Worm (Caenorhabditis elegans) whole organism, L1 larva: ENCODE results near the gene ZK856.14.
A peak's percentile ranks its signal among the peaks of the same experiment; 100 is the strongest.

Source experiments
- F16B12.6 ChIP-seq: fragments of 150-350 bp; optimal IDR thresholded peaks from 2 replicates; lab custom pipeline; 2014; ENCODE audit warnings: missing biosample characterization, missing genetic modification characterization
- alr-1 ChIP-seq: fragments of 200-800 bp; sonication (Bioruptor generic); optimal IDR thresholded peaks from 2 replicates; lab custom pipeline; 2018; ENCODE audit warnings: borderline replicate concordance, mild to moderate bottlenecking, missing genetic modification characterization, missing compliant biosample characterization
- aly-2 ChIP-seq: fragments of 150-350 bp; optimal IDR thresholded peaks from 2 replicates; lab custom pipeline; 2014; ENCODE audit warnings: missing biosample characterization, missing genetic modification characterization
- ama-1 ChIP-seq: fragments of 150-350 bp; optimal IDR thresholded peaks from 2 replicates; lab custom pipeline; 2014
- blmp-1 ChIP-seq: fragments of 150-350 bp; optimal IDR thresholded peaks from 2 replicates; lab custom pipeline; 2014; ENCODE audit warnings: missing biosample characterization, missing genetic modification characterization
- ceh-63 ChIP-seq: fragments of 200-800 bp; sonication (Bioruptor generic); optimal IDR thresholded peaks from 2 replicates; lab custom pipeline; 2018; ENCODE audit warnings: mild to moderate bottlenecking, missing genetic modification characterization, missing compliant biosample characterization
- ceh-8 ChIP-seq: fragments of 200-800 bp; sonication (Bioruptor generic); optimal IDR thresholded peaks from 2 replicates; lab custom pipeline; 2018; ENCODE audit warnings: mild to moderate bottlenecking, missing genetic modification characterization, moderate library complexity, missing compliant biosample characterization
- ceh-88 ChIP-seq: fragments of 200-800 bp; sonication (Bioruptor generic); IDR thresholded peaks from 2 replicates; pipeline ENCODE4 v1.3.6; 2022; ENCODE audit warnings: missing genetic modification characterization, missing compliant biosample characterization
- ceh-90 ChIP-seq: sonication (generic microtip); optimal IDR thresholded peaks from 2 replicates; lab custom pipeline; 2016; ENCODE audit warnings: missing genetic modification characterization, missing compliant biosample characterization
- efl-1 ChIP-seq, 4 experiments: fragments of 150-350 bp; optimal IDR thresholded peaks in 3 of 4; peaks in 1 of 4; 1 replicate in 1 of 4; 2 replicates in 3 of 4; lab custom pipeline; 2014; ENCODE audit warnings: missing biosample characterization in 2 of 4, missing genetic modification characterization in 2 of 4, missing genetic modification reagents in 2 of 4
- elt-2 ChIP-seq: sonication (generic microtip); optimal IDR thresholded peaks from 2 replicates; lab custom pipeline; 2016; ENCODE audit warnings: missing genetic modification characterization, mild to moderate bottlenecking, inconsistent platforms, missing compliant biosample characterization, missing genetic modification reagents
- elt-3 ChIP-seq, 6 experiments: fragments of 150-350 bp in 1 of 6; sonication (generic microtip); optimal IDR thresholded peaks; 2 replicates each; lab custom pipeline; 2017 to 2018; ENCODE audit warnings: missing biosample characterization in 6 of 6, missing genetic modification characterization in 6 of 6, inconsistent platforms in 1 of 6
- fkh-10 ChIP-seq: sonication (generic microtip); optimal IDR thresholded peaks from 2 replicates; lab custom pipeline; 2017; ENCODE audit warnings: missing biosample characterization, missing genetic modification reagents, missing genetic modification characterization
- fos-1 ChIP-seq: fragments of 150-350 bp; optimal IDR thresholded peaks from 2 replicates; lab custom pipeline; 2014; ENCODE audit warnings: missing biosample characterization, missing genetic modification characterization
- hlh-17 ChIP-seq: fragments of 200-800 bp; sonication (Bioruptor generic); optimal IDR thresholded peaks from 2 replicates; lab custom pipeline; 2018; ENCODE audit warnings: missing genetic modification characterization, mild to moderate bottlenecking, missing compliant biosample characterization, moderate library complexity, borderline replicate concordance
- lin-13 ChIP-seq: fragments of 150-350 bp; optimal IDR thresholded peaks from 2 replicates; lab custom pipeline; 2014; ENCODE audit warnings: missing biosample characterization, missing genetic modification reagents, missing genetic modification characterization
- lin-14 ChIP-seq: fragments of 200-800 bp; sonication (Bioruptor generic); optimal IDR thresholded peaks from 2 replicates; lab custom pipeline; 2018; ENCODE audit warnings: mild to moderate bottlenecking, missing genetic modification characterization, moderate library complexity, missing compliant biosample characterization
- lin-15B ChIP-seq: fragments of 150-350 bp; sonication (generic microtip); optimal IDR thresholded peaks from 3 replicates; lab custom pipeline; 2014; ENCODE audit warnings: missing biosample characterization, missing genetic modification characterization
- lin-35 ChIP-seq, 2 experiments: fragments of 150-350 bp; optimal IDR thresholded peaks; 2 replicates each; lab custom pipeline; 2014; ENCODE audit warnings: missing biosample characterization in 2 of 2, missing genetic modification characterization in 2 of 2, missing genetic modification reagents in 2 of 2
- lin-39 ChIP-seq: fragments of 150-350 bp; optimal IDR thresholded peaks from 2 replicates; lab custom pipeline; 2014; ENCODE audit warnings: missing biosample characterization, missing genetic modification reagents, missing genetic modification characterization
- lir-3 ChIP-seq: sonication (generic microtip); optimal IDR thresholded peaks from 2 replicates; lab custom pipeline; 2016; ENCODE audit warnings: mild to moderate bottlenecking, missing genetic modification characterization, moderate library complexity, missing compliant biosample characterization; ENCODE audit not compliant: poor library complexity
- lsy-2 ChIP-seq, 2 experiments: fragments of 150-350 bp; optimal IDR thresholded peaks; 2 replicates each; lab custom pipeline; 2014; ENCODE audit warnings: missing biosample characterization in 2 of 2, missing genetic modification characterization in 2 of 2
- mdl-1 ChIP-seq, 2 experiments: fragments of 150-350 bp; optimal IDR thresholded peaks; 2 replicates each; lab custom pipeline; 2014 to 2017; ENCODE audit warnings: missing biosample characterization in 2 of 2, missing genetic modification characterization in 2 of 2, inconsistent platforms in 1 of 2
- mep-1 ChIP-seq: fragments of 150-350 bp; optimal IDR thresholded peaks from 2 replicates; lab custom pipeline; 2014; ENCODE audit warnings: missing biosample characterization, missing genetic modification characterization
- nhr-19 ChIP-seq: fragments of 200-800 bp; sonication (Bioruptor generic); conservative IDR thresholded peaks from 2 replicates; pipeline ENCODE4 v1.3.6; 2022; ENCODE audit warnings: missing genetic modification characterization, missing compliant biosample characterization
- nhr-20 ChIP-seq: sonication (generic microtip); optimal IDR thresholded peaks from 2 replicates; lab custom pipeline; 2016; ENCODE audit warnings: mild to moderate bottlenecking, missing genetic modification characterization, missing compliant biosample characterization
- nhr-237 ChIP-seq: fragments of 150-350 bp; optimal IDR thresholded peaks from 2 replicates; lab custom pipeline; 2014; ENCODE audit warnings: missing biosample characterization, missing genetic modification characterization
- nhr-71 ChIP-seq: sonication (generic microtip); optimal IDR thresholded peaks from 2 replicates; lab custom pipeline; 2016; ENCODE audit warnings: mild to moderate bottlenecking, missing genetic modification characterization, moderate library complexity, missing compliant biosample characterization
- nhr-77 ChIP-seq: fragments of 150-350 bp; optimal IDR thresholded peaks from 2 replicates; lab custom pipeline; 2014; ENCODE audit warnings: missing biosample characterization, missing genetic modification characterization
- pqm-1 ChIP-seq: sonication (generic microtip); optimal IDR thresholded peaks from 3 replicates; lab custom pipeline; 2017; ENCODE audit warnings: missing biosample characterization, missing genetic modification characterization
- snu-23 ChIP-seq: sonication (generic microtip); optimal IDR thresholded peaks from 2 replicates; lab custom pipeline; 2016; ENCODE audit warnings: missing genetic modification characterization, missing compliant biosample characterization
- sox-4 ChIP-seq: sonication (generic microtip); optimal IDR thresholded peaks from 2 replicates; lab custom pipeline; 2016; ENCODE audit warnings: missing genetic modification characterization, missing compliant biosample characterization
- sup-37 ChIP-seq: fragments of 200-800 bp; sonication (Bioruptor generic); optimal IDR thresholded peaks from 2 replicates; lab custom pipeline; 2018; ENCODE audit warnings: mild to moderate bottlenecking, missing genetic modification characterization, missing compliant biosample characterization
- swsn-7 ChIP-seq: sonication (generic microtip); optimal IDR thresholded peaks from 2 replicates; lab custom pipeline; 2016; ENCODE audit warnings: missing genetic modification characterization, missing compliant biosample characterization
- unc-130 ChIP-seq: fragments of 150-350 bp; optimal IDR thresholded peaks from 2 replicates; lab custom pipeline; 2017; ENCODE audit warnings: missing biosample characterization, missing genetic modification characterization, inconsistent platforms
- unc-30 ChIP-seq: sonication (generic microtip); optimal IDR thresholded peaks from 2 replicates; lab custom pipeline; 2017; ENCODE audit warnings: missing biosample characterization, missing genetic modification characterization
- xbp-1 ChIP-seq: sonication (generic microtip); optimal IDR thresholded peaks from 2 replicates; lab custom pipeline; 2016; ENCODE audit warnings: missing genetic modification characterization, missing compliant biosample characterization

ZK856.14 gene

DNA sequence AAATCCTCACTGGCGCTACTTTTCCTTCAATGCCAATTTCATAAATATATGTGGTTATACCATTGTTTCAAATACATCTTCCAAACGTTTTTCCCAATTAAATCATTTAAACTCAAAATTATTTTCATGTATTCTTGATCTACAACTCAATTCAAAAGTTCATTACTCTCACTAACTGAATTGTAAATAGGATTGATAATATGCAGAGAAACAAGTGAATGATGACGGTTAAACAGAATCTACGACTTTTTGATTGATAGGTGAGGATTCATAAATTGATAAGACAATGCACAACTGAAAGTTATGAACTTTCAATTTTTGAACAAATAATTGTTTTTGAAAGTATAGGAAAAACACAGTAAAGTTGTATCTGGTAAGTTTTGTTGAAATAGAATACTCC lies 25.6 kb upstream of the ZK856.14 start:
- TF ChIP-seq unc-130, result no peak
- TF ChIP-seq, all 84 proteins: peak for 0

DNA sequence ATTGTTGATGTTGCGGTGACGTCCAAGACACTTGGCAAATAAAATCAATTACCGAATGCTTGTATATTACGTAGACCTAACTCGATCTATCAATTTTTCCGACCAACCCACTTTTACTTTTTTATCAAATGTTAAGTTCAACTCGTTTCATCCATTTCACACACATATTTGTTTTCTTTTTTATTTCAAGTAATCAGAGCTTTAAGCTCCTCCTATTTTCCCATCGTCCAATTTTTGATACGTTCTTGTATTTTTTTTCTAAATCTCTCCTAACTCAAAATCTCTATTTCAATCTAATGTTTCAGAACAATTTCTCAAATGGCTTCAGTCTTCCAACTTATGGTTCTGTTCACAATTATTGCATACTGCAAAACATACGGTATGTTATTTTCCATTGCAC lies 18.4 kb upstream of the ZK856.14 start, which contains the start of gene ZK856.6:
Gene ZK856.6, plus strand, starts transcription at position 301 of the 400 bp plus-strand sequence.
- TF ChIP-seq fkh-10 (GFP tag; lab: Kevin White, UChicago) (no peak), swsn-7 (tag; lab: Kevin White, UChicago) (no peak), sox-4 (tag; lab: Kevin White, UChicago) (no peak), lin-13 (no peak), unc-30 (tag; lab: Kevin White, UChicago) (no peak), nhr-71 (no peak), lin-39 (no peak)

DNA sequence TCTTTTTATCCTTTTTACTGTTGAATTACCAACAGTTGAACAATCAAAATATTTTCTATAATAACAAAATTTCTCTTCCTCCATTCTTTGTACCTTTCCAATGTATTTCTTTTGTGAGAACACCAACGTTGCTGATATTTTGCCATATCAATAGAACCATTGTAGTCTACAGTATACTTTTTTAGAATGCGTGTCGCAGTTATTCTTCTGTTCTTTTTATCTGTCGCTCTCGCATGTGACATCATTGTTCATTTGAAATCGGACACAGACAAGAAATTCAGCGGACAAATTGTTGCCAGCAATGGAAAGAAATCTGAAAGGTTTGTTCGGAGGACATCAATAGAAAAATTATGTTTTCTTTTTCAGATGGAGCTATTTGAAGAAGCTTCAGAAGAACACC lies 14.9 kb upstream of the ZK856.14 start, which contains the start of gene ZK856.7:
Gene ZK856.7, plus strand, starts transcription at position 186 of the 400 bp plus-strand sequence.
- TF ChIP-seq hlh-17 (GFP tag; lab: Kevin White, UChicago), result no peak
- TF ChIP-seq alr-1, result no peak
- TF ChIP-seq ceh-63 (GFP tag; lab: Kevin White, UChicago), result no peak
- TF ChIP-seq blmp-1 (tag; lab: Kevin White, UChicago), result peak; percentile 9
- TF ChIP-seq nhr-77 (tag; lab: Kevin White, UChicago), result no peak
- peak; percentile 16 for TF ChIP-seq nhr-20 (tag; lab: Kevin White, UChicago)
- TF ChIP-seq sox-4 (tag; lab: Kevin White, UChicago), result no peak
- no peak for TF ChIP-seq fos-1
- no peak for TF ChIP-seq lir-3 (tag; lab: Kevin White, UChicago)
- no peak for TF ChIP-seq ama-1
- TF ChIP-seq F16B12.6 (tag; lab: Kevin White, UChicago), result no peak
- TF ChIP-seq xbp-1 (tag; lab: Kevin White, UChicago), result no peak
- no peak for TF ChIP-seq efl-1 (optimal IDR thresholded peaks at IDR 0.05; lab: Kevin White, UChicago)
- TF ChIP-seq efl-1 (GFP tag; optimal IDR thresholded peaks at IDR 0.05 in 1 of 2; lab: Kevin White, UChicago), result no peak
- TF ChIP-seq, all 84 proteins: peak for 2

DNA sequence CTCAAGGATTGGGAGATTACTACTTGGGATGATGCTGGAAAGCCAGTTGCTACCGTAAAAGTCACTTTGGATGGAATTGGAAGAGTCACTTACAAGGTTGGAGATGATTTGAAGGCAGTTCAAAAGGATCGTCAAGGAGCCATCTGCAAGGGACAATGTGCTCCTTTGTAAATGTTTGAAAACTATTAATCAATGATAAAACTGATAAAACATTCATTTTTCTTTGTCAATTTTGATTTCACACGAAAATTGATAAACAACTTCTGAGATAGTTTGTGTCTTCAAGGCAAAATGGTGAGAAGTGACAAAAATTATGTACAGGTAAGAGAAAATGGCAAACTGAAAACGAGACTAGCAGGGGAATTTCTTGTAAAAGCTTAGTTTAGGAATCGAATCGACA lies 14.5 kb upstream of the ZK856.14 start:
- TF ChIP-seq efl-1 (optimal IDR thresholded peaks at IDR 0.05; lab: Kevin White, UChicago) (no peak), efl-1 (GFP tag; optimal IDR thresholded peaks at IDR 0.05 in 1 of 2; lab: Kevin White, UChicago) (peak in 1 of 2 experiments; percentile 91), nhr-19 (GFP tag; lab: Robert Waterston, UW) (no peak), aly-2 (tag; lab: Kevin White, UChicago) (no peak), elt-2 (tag; lab: Kevin White, UChicago) (peak; percentile 15), lin-15B (tag; lab: Kevin White, UChicago) (no peak)

DNA sequence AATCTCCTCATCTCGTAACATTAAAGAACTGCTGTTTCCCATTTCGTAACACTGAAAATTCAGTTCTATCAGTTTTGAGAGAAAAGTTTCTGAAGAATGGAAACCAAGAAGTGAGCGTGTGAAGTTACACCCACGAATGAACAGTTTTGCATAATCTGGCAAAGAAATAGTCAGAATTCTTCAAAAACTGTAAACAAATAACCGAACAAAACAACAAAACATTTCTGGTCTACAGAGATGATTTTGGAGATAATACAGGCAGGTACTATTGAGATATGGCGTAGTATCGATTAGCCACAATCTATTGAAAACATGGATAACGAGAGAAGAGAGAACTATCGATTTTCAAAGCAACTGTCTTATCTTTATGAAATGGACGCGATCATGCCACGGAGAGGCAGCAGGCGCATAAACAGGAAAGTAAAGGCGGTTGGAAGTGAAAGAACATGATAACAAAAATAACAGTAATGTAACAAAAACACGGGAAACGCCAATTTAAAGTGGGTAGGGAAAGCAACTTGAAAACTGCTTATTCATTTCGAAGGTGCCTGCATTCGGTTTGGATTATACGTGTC lies 13.3 kb upstream of the ZK856.14 start, which contains the start of gene chpf-1:
Gene chpf-1, minus strand, starts transcription at position 51 of the 575 bp plus-strand sequence.
- TF ChIP-seq ceh-88 (GFP tag; lab: Robert Waterston, UW) (no peak), nhr-237 (tag; lab: Kevin White, UChicago) (no peak), alr-1 (no peak), nhr-20 (tag; lab: Kevin White, UChicago) (peak; percentile 11), blmp-1 (tag; lab: Kevin White, UChicago) (peak; percentile 80), lin-39 (no peak), lin-35 (GFP tag; optimal IDR thresholded peaks at IDR 0.05; lab: Kevin White, UChicago) (peak in 1 of 2 experiments; percentile 58), ceh-90 (tag; lab: Kevin White, UChicago) (no peak), elt-2 (tag; lab: Kevin White, UChicago) (peak; percentile 22), unc-130 (peak; percentile 26), pqm-1 (tag; lab: Kevin White, UChicago) (no peak), mdl-1 (tag; optimal IDR thresholded peaks at IDR 0.05; lab: Kevin White, UChicago) (peak in 1 of 2 experiments; percentile 0), sup-37 (no peak), mep-1 (tag; lab: Kevin White, UChicago) (peak; percentile 20), nhr-71 (peak; percentile 31), ceh-8 (GFP tag; lab: Kevin White, UChicago) (no peak), lin-14 (GFP tag; lab: Kevin White, UChicago) (peak; percentile 38), snu-23 (GFP tag; lab: Kevin White, UChicago) (peak; percentile 29), lsy-2 (tag; optimal IDR thresholded peaks at IDR 0.05; lab: Kevin White, UChicago) (no peak), elt-3 (tag; optimal IDR thresholded peaks at IDR 0.05; lab: Kevin White, UChicago) (peak in 1 of 6 experiments; percentile 80), nhr-19 (GFP tag; lab: Robert Waterston, UW) (no peak), nhr-77 (tag; lab: Kevin White, UChicago) (no peak)
